Fruit fly (Drosophila melanogaster) whole organism, embryonic: ENCODE results near the gene H.

ENCODE experiments used
- Adf1 ChIP-seq: fragments of 200-800 bp; sonication (Bioruptor generic); IDR thresholded peaks from 2 replicates; pipeline ENCODE4 v1.3.6; 2022; ENCODE audit warnings: missing biosample characterization, missing genetic modification characterization
- Atf-2 ChIP-seq: fragments of 200-800 bp; sonication (Bioruptor generic); optimal IDR thresholded peaks from 2 replicates; lab custom pipeline; 2016; ENCODE audit warnings: missing biosample characterization, missing genetic modification characterization
- Bteb2 ChIP-seq: fragments of 200-800 bp; sonication (Bioruptor generic); optimal IDR thresholded peaks from 2 replicates; lab custom pipeline; 2016; ENCODE audit warnings: missing biosample characterization, missing genetic modification characterization
- CG10274 ChIP-seq: fragments of 200-800 bp; sonication (Bioruptor generic); optimal IDR thresholded peaks from 3 replicates; lab custom pipeline; 2017; ENCODE audit warnings: missing biosample characterization, mild to moderate bottlenecking, missing genetic modification characterization
- CG10321 ChIP-seq: fragments of 200-800 bp; sonication (Bioruptor generic); IDR thresholded peaks from 2 replicates; pipeline ENCODE4 v1.3.6; 2022; ENCODE audit warnings: missing biosample characterization, missing genetic modification characterization
- CG10565 ChIP-seq: fragments of 200-800 bp; sonication (Bioruptor generic); optimal IDR thresholded peaks from 3 replicates; lab custom pipeline; 2016; ENCODE audit warnings: missing biosample characterization, mild to moderate bottlenecking, missing genetic modification characterization
- CG11247 ChIP-seq: fragments of 200-800 bp; sonication (Bioruptor generic); IDR thresholded peaks from 2 replicates; pipeline ENCODE4 v1.3.6; 2022; ENCODE audit warnings: missing biosample characterization, missing genetic modification characterization
- CG12104 ChIP-seq: fragments of 200-800 bp; sonication (Bioruptor generic); optimal IDR thresholded peaks from 3 replicates; lab custom pipeline; 2016; ENCODE audit warnings: missing biosample characterization, missing genetic modification characterization
- CG12299 ChIP-seq: fragments of 200-800 bp; sonication (Bioruptor generic); optimal IDR thresholded peaks from 2 replicates; lab custom pipeline; 2018; ENCODE audit warnings: missing biosample characterization, mild to moderate bottlenecking, missing genetic modification characterization
- CG12942 ChIP-seq: fragments of 200-800 bp; sonication (Bioruptor generic); optimal IDR thresholded peaks from 3 replicates; lab custom pipeline; 2016; ENCODE audit warnings: missing biosample characterization, missing genetic modification characterization
- CG14710 ChIP-seq: fragments of 200-800 bp; sonication (Bioruptor generic); optimal IDR thresholded peaks from 3 replicates; lab custom pipeline; 2019; ENCODE audit warnings: missing biosample characterization, mild to moderate bottlenecking, missing genetic modification characterization, moderate library complexity
- CG3163 ChIP-seq: fragments of 200-800 bp; sonication (Bioruptor generic); optimal IDR thresholded peaks from 3 replicates; lab custom pipeline; 2016; ENCODE audit warnings: missing biosample characterization, missing genetic modification characterization
- CG33557 ChIP-seq: fragments of 200-800 bp; sonication (Bioruptor generic); optimal IDR thresholded peaks from 2 replicates; lab custom pipeline; 2019; ENCODE audit warnings: missing biosample characterization, mild to moderate bottlenecking, missing genetic modification characterization, moderate library complexity
- CG3995 ChIP-seq: fragments of 200-800 bp; sonication (Bioruptor generic); optimal IDR thresholded peaks from 3 replicates; lab custom pipeline; 2016; ENCODE audit warnings: missing biosample characterization, missing genetic modification characterization
- CG5953 ChIP-seq: fragments of 200-800 bp; sonication (Bioruptor generic); IDR thresholded peaks from 2 replicates; pipeline ENCODE4 v1.3.6; 2022; ENCODE audit warnings: missing biosample characterization, missing genetic modification characterization
- CG6813 ChIP-seq: fragments of 200-800 bp; sonication (Bioruptor generic); optimal IDR thresholded peaks from 2 replicates; lab custom pipeline; 2017; ENCODE audit warnings: missing biosample characterization, missing genetic modification characterization, mild to moderate bottlenecking, moderate library complexity, missing genetic modification reagents
- CG7357 ChIP-seq: fragments of 200-800 bp; sonication (Bioruptor generic); IDR thresholded peaks from 3 replicates; pipeline ENCODE4 v1.3.6; 2022; ENCODE audit warnings: missing biosample characterization, missing genetic modification characterization
- CG7745 ChIP-seq: fragments of 200-800 bp; sonication (Bioruptor generic); optimal IDR thresholded peaks from 2 replicates; lab custom pipeline; 2018; ENCODE audit warnings: missing biosample characterization, mild to moderate bottlenecking, missing genetic modification characterization, moderate library complexity
- CG7987 ChIP-seq: fragments of 200-800 bp; sonication (Bioruptor generic); optimal IDR thresholded peaks from 2 replicates; lab custom pipeline; 2018; ENCODE audit warnings: missing biosample characterization, mild to moderate bottlenecking, missing genetic modification characterization, moderate library complexity
- CG8089 ChIP-seq: fragments of 200-800 bp; sonication (Bioruptor generic); optimal IDR thresholded peaks from 3 replicates; lab custom pipeline; 2016; ENCODE audit warnings: missing biosample characterization, missing genetic modification characterization
- CG8359 ChIP-seq: fragments of 200-800 bp; sonication (Bioruptor generic); optimal IDR thresholded peaks from 2 replicates; lab custom pipeline; 2017; ENCODE audit warnings: missing biosample characterization, mild to moderate bottlenecking, missing genetic modification characterization, borderline replicate concordance
- CG8944 ChIP-seq: fragments of 200-800 bp; sonication (Bioruptor generic); optimal IDR thresholded peaks from 3 replicates; lab custom pipeline; 2016; ENCODE audit warnings: missing biosample characterization, missing genetic modification characterization
- Doc3 ChIP-seq: fragments of 200-800 bp; sonication (Bioruptor generic); IDR thresholded peaks from 3 replicates; pipeline ENCODE4 v1.3.6; 2022; ENCODE audit warnings: missing biosample characterization, missing genetic modification characterization; ENCODE audit not compliant: partially characterized antibody
- GATAe ChIP-seq: fragments of 200-800 bp; sonication (Bioruptor generic); conservative IDR thresholded peaks from 2 replicates; pipeline ENCODE4 v1.3.6; 2022; ENCODE audit warnings: missing biosample characterization, missing genetic modification characterization
- HLH3B ChIP-seq: fragments of 200-800 bp; sonication (Bioruptor generic); IDR thresholded peaks from 2 replicates; pipeline ENCODE4 v1.3.6; 2022; ENCODE audit warnings: missing biosample characterization, missing genetic modification characterization
- HLH54F ChIP-seq: fragments of 200-800 bp; sonication (Bioruptor generic); optimal IDR thresholded peaks from 3 replicates; lab custom pipeline; 2016; ENCODE audit warnings: missing biosample characterization, missing genetic modification characterization
- Mes4 ChIP-seq: fragments of 200-800 bp; sonication (Bioruptor generic); optimal IDR thresholded peaks from 2 replicates; lab custom pipeline; 2016; ENCODE audit warnings: missing biosample characterization, missing genetic modification characterization
- NfI ChIP-seq: fragments of 200-800 bp; sonication (Bioruptor generic); optimal IDR thresholded peaks from 3 replicates; lab custom pipeline; 2018; ENCODE audit warnings: missing biosample characterization, mild to moderate bottlenecking, missing genetic modification characterization, moderate library complexity
- Ptx1 ChIP-seq: fragments of 200-800 bp; sonication (Bioruptor generic); IDR thresholded peaks from 2 replicates; pipeline ENCODE4 v1.3.6; 2022; ENCODE audit warnings: missing biosample characterization, missing genetic modification characterization
- Sin3A ChIP-seq: fragments of >200 bp; optimal IDR thresholded peaks from 2 replicates; lab custom pipeline; 2018
- Vsx1 ChIP-seq: fragments of 200-800 bp; sonication (Bioruptor generic); optimal IDR thresholded peaks from 2 replicates; lab custom pipeline; 2017; ENCODE audit warnings: missing biosample characterization, mild to moderate bottlenecking, missing genetic modification characterization, missing genetic modification reagents
- bbx ChIP-seq: fragments of 200-800 bp; sonication (Bioruptor generic); IDR thresholded peaks from 2 replicates; pipeline ENCODE4 v1.3.6; 2022; ENCODE audit warnings: missing biosample characterization, missing genetic modification characterization; ENCODE audit not compliant: partially characterized antibody
- caup ChIP-seq: fragments of 200-800 bp; sonication (Bioruptor generic); optimal IDR thresholded peaks from 3 replicates; lab custom pipeline; 2017; ENCODE audit warnings: missing biosample characterization, mild to moderate bottlenecking, missing genetic modification characterization, moderate library complexity; ENCODE audit not compliant: severe bottlenecking
- cwo ChIP-seq: fragments of 200-800 bp; sonication (Bioruptor generic); optimal IDR thresholded peaks from 3 replicates; lab custom pipeline; 2017; ENCODE audit warnings: missing biosample characterization, missing genetic modification characterization, mild to moderate bottlenecking, moderate library complexity, missing genetic modification reagents
- dan ChIP-seq: fragments of 200-800 bp; sonication (Bioruptor generic); IDR thresholded peaks from 2 replicates; pipeline ENCODE4 v1.3.6; 2022; ENCODE audit warnings: missing biosample characterization, missing genetic modification characterization
- ewg ChIP-seq: fragments of 200-800 bp; sonication (Bioruptor generic); optimal IDR thresholded peaks from 3 replicates; lab custom pipeline; 2017; ENCODE audit warnings: mild to moderate bottlenecking, missing biosample characterization, missing genetic modification reagents, missing genetic modification characterization
- gfzf ChIP-seq: fragments of 200-800 bp; sonication (Bioruptor generic); optimal IDR thresholded peaks from 2 replicates; lab custom pipeline; 2016; ENCODE audit warnings: missing biosample characterization, mild to moderate bottlenecking, missing genetic modification characterization, moderate library complexity
- ken ChIP-seq: fragments of 200-800 bp; sonication (Bioruptor generic); IDR thresholded peaks from 3 replicates; pipeline ENCODE4 v1.3.6; 2022; ENCODE audit warnings: missing biosample characterization, missing genetic modification characterization
- mld ChIP-seq: fragments of 200-800 bp; sonication (Bioruptor generic); IDR thresholded peaks from 3 replicates; pipeline ENCODE4 v1.3.6; 2022; ENCODE audit warnings: missing biosample characterization, missing genetic modification characterization; ENCODE audit not compliant: partially characterized antibody
- nerfin-1 ChIP-seq: fragments of 200-800 bp; sonication (Bioruptor generic); optimal IDR thresholded peaks from 3 replicates; lab custom pipeline; 2019; ENCODE audit warnings: missing biosample characterization, mild to moderate bottlenecking, missing genetic modification characterization, moderate library complexity
- p53 ChIP-seq: fragments of 200-800 bp; sonication (Bioruptor generic); optimal IDR thresholded peaks from 2 replicates; lab custom pipeline; 2016; ENCODE audit warnings: missing biosample characterization, missing genetic modification characterization
- pb ChIP-seq: fragments of 200-800 bp; sonication (Bioruptor generic); optimal IDR thresholded peaks from 3 replicates; lab custom pipeline; 2016; ENCODE audit warnings: missing biosample characterization, missing genetic modification characterization
- prd ChIP-seq, 3 experiments: fragments of >200 bp in 2 of 3; fragments of 200-800 bp in 1 of 3; sonication (Bioruptor generic) in 1 of 3; optimal IDR thresholded peaks in 2 of 3; IDR thresholded peaks in 1 of 3; 2 replicates in 2 of 3; 3 replicates in 1 of 3; pipeline versions ENCODE4 v1.3.6 to Lab custom; 2017 to 2022; ENCODE audit warnings: missing biosample characterization in 1 of 3, missing genetic modification characterization in 1 of 3
- schlank ChIP-seq: fragments of 200-800 bp; sonication (Bioruptor generic); optimal IDR thresholded peaks from 2 replicates; lab custom pipeline; 2018; ENCODE audit warnings: missing biosample characterization, mild to moderate bottlenecking, missing genetic modification characterization
- slou ChIP-seq: fragments of 200-800 bp; sonication (Bioruptor generic); optimal IDR thresholded peaks from 3 replicates; lab custom pipeline; 2016; ENCODE audit warnings: missing biosample characterization, missing genetic modification characterization
- slp2 ChIP-seq: fragments of 200-800 bp; sonication (Bioruptor generic); optimal IDR thresholded peaks from 2 replicates; lab custom pipeline; 2016; ENCODE audit warnings: missing biosample characterization, missing genetic modification characterization
- sob ChIP-seq: fragments of 200-800 bp; sonication (Bioruptor generic); IDR thresholded peaks from 2 replicates; pipeline ENCODE4 v1.3.6; 2022; ENCODE audit warnings: missing biosample characterization, missing genetic modification characterization
- sqz ChIP-seq: fragments of 200-800 bp; sonication (Bioruptor generic); optimal IDR thresholded peaks from 3 replicates; lab custom pipeline; 2018; ENCODE audit warnings: missing biosample characterization, mild to moderate bottlenecking, missing genetic modification characterization
- tup ChIP-seq: fragments of 200-800 bp; sonication (Bioruptor generic); optimal IDR thresholded peaks from 2 replicates; lab custom pipeline; 2016; ENCODE audit warnings: missing biosample characterization, mild to moderate bottlenecking, missing genetic modification characterization, moderate library complexity
- wor ChIP-seq: fragments of 200-800 bp; sonication (Bioruptor generic); IDR thresholded peaks from 2 replicates; pipeline ENCODE4 v1.3.6; 2022; ENCODE audit warnings: missing biosample characterization, missing genetic modification characterization

Gene H

dm6 chr3R:20579816-20580215 lies 41.9 kb upstream of the H start, which contains the start of the genes EloB and Srp14 (continued):
- TF ChIP-seq CG14710 (tag; lab: Kevin White, UChicago) (peak; percentile 95), GATAe (GFP tag; lab: Robert Waterston, UW) (no peak), schlank (tag; lab: Kevin White, UChicago) (peak; percentile 47), sob (peak; percentile 87), NfI (peak; percentile 77), CG10321 (GFP tag; lab: Robert Waterston, UW) (no peak), cwo (GFP tag; lab: Kevin White, UChicago) (peak; percentile 52), nerfin-1 (peak; percentile 77), slp2 (GFP tag; lab: Kevin White, UChicago) (peak; percentile 70), HLH54F (GFP tag; lab: Kevin White, UChicago) (peak; percentile 80), CG8944 (GFP tag; lab: Kevin White, UChicago) (peak; percentile 57), Adf1 (GFP tag; lab: Robert Waterston, UW) (peak; percentile 57), Mes4 (GFP tag; lab: Kevin White, UChicago) (peak; percentile 68), Vsx1 (GFP tag; lab: Kevin White, UChicago) (no peak), CG3995 (GFP tag; lab: Kevin White, UChicago) (peak; percentile 32), slou (GFP tag; lab: Kevin White, UChicago) (peak; percentile 73), CG33557 (GFP tag; lab: Kevin White, UChicago) (peak; percentile 68), bbx (peak; percentile 96), gfzf (peak; percentile 78), CG10274 (GFP tag; lab: Kevin White, UChicago) (no peak), tup (GFP tag; lab: Kevin White, UChicago) (peak; percentile 60), Doc3 (peak; percentile 97), mld (GFP tag; lab: Robert Waterston, UW) (peak; percentile 92), ken (GFP tag; lab: Robert Waterston, UW) (peak; percentile 59; the same call in 1 of the 3 replicates), Atf-2 (peak; percentile 47), pb (peak; percentile 23), CG5953 (GFP tag; lab: Robert Waterston, UW) (0 out of 2 replicates have a peak, but pooled peaks have one; percentile 20), wor (0 out of 2 replicates have a peak, but pooled peaks have one; percentile 33), CG3163 (GFP tag; lab: Kevin White, UChicago) (peak; percentile 17), sqz (GFP tag; lab: Kevin White, UChicago) (no peak), CG10565 (no peak), ewg (no peak), CG7987 (GFP tag; lab: Kevin White, UChicago) (peak; percentile 77), CG11247 (GFP tag; lab: Robert Waterston, UW) (peak; percentile 72), p53 (GFP tag; lab: Kevin White, UChicago) (peak; percentile 56), CG7745 (tag; lab: Kevin White, UChicago) (peak; percentile 33), Sin3A (lab: Kevin White, UChicago) (peak; percentile 95), CG8359 (GFP tag; lab: Kevin White, UChicago) (no peak), CG12299 (tag; lab: Kevin White, UChicago) (peak; percentile 81), CG6813 (GFP tag; lab: Kevin White, UChicago) (peak; percentile 33), CG7357 (peak; percentile 71; the same call in 1 of the 3 replicates), caup (GFP tag; lab: Kevin White, UChicago) (peak; percentile 75), CG12104 (GFP tag; lab: Kevin White, UChicago) (peak; percentile 56), dan (no peak), CG12942 (peak; percentile 78), prd (optimal IDR thresholded peaks at IDR 0.05; lab: Kevin White, UChicago) (no peak), prd (GFP tag; IDR thresholded peaks at IDR 0.05; lab: Robert Waterston, UW) (peak; percentile 88), Ptx1 (GFP tag; lab: Robert Waterston, UW) (peak; percentile 80), CG8089 (GFP tag; lab: Kevin White, UChicago) (peak; percentile 60), Bteb2 (GFP tag; lab: Kevin White, UChicago) (peak; percentile 82), HLH3B (GFP tag; lab: Robert Waterston, UW) (peak; percentile 63)
